Fruit fly (Drosophila melanogaster) whole organism, pupa: ENCODE measurements around the gene Pus7.

ENCODE experiments used
- CG10348 ChIP-seq: fragments of 200-800 bp; sonication (Bioruptor generic); IDR thresholded peaks from 2 replicates; pipeline ENCODE4 v1.3.6; 2022; ENCODE audit warnings: missing biosample characterization, missing genetic modification characterization
- CG12605 ChIP-seq: fragments of 200-800 bp; sonication (Bioruptor generic); IDR thresholded peaks from 2 replicates; pipeline ENCODE4 v1.3.6; 2022; ENCODE audit warnings: missing biosample characterization, missing genetic modification characterization
- CG13204 ChIP-seq: fragments of 200-800 bp; sonication (Bioruptor generic); optimal IDR thresholded peaks from 2 replicates; lab custom pipeline; 2018; ENCODE audit warnings: missing biosample characterization, mild to moderate bottlenecking, missing genetic modification characterization, moderate library complexity
- CG14655 ChIP-seq: fragments of 200-800 bp; sonication (Bioruptor generic); optimal IDR thresholded peaks from 3 replicates; lab custom pipeline; 2017; ENCODE audit warnings: mild to moderate bottlenecking, missing biosample characterization, missing genetic modification reagents, missing genetic modification characterization
- CG15710 ChIP-seq: fragments of 200-800 bp; sonication (Bioruptor generic); optimal IDR thresholded peaks from 2 replicates; lab custom pipeline; 2018; ENCODE audit warnings: missing biosample characterization, mild to moderate bottlenecking, missing genetic modification characterization, moderate library complexity
- CG17806 ChIP-seq: fragments of 200-800 bp; sonication (Bioruptor generic); optimal IDR thresholded peaks from 2 replicates; lab custom pipeline; 2018; ENCODE audit warnings: missing biosample characterization, mild to moderate bottlenecking, missing genetic modification characterization, moderate library complexity
- CG32121 ChIP-seq: fragments of 200-800 bp; sonication (Bioruptor generic); IDR thresholded peaks from 2 replicates; pipeline ENCODE4 v1.3.6; 2022; ENCODE audit warnings: missing biosample characterization, missing genetic modification characterization
- CG34367 ChIP-seq: fragments of 200-800 bp; sonication (Bioruptor generic); optimal IDR thresholded peaks from 2 replicates; lab custom pipeline; 2018; ENCODE audit warnings: missing biosample characterization, mild to moderate bottlenecking, missing genetic modification characterization
- CG4496 ChIP-seq: fragments of 200-800 bp; sonication (Bioruptor generic); IDR thresholded peaks from 3 replicates; pipeline ENCODE4 v1.3.6; 2022; ENCODE audit warnings: missing biosample characterization, missing genetic modification characterization
- CG8159 ChIP-seq: fragments of 200-800 bp; sonication (Bioruptor generic); optimal IDR thresholded peaks from 3 replicates; lab custom pipeline; 2018; ENCODE audit warnings: missing biosample characterization, mild to moderate bottlenecking, missing genetic modification characterization, moderate library complexity
- CG8301 ChIP-seq: fragments of 200-800 bp; sonication (Bioruptor generic); optimal IDR thresholded peaks from 2 replicates; lab custom pipeline; 2018; ENCODE audit warnings: missing biosample characterization, mild to moderate bottlenecking, missing genetic modification characterization
- CG9948 ChIP-seq: fragments of 200-800 bp; sonication (Bioruptor generic); optimal IDR thresholded peaks from 2 replicates; lab custom pipeline; 2018; ENCODE audit warnings: missing biosample characterization, mild to moderate bottlenecking, missing genetic modification characterization, moderate library complexity
- D1 ChIP-seq: fragments of 200-800 bp; sonication (Bioruptor generic); optimal IDR thresholded peaks from 2 replicates; lab custom pipeline; 2018; ENCODE audit warnings: missing biosample characterization, mild to moderate bottlenecking, missing genetic modification characterization, moderate library complexity
- EcR ChIP-seq: fragments of 200-800 bp; sonication (Bioruptor generic); optimal IDR thresholded peaks from 3 replicates; lab custom pipeline; 2019; ENCODE audit warnings: missing biosample characterization, missing genetic modification characterization, mild to moderate bottlenecking, moderate library complexity, missing genetic modification reagents
- Ets98B ChIP-seq: fragments of 200-800 bp; sonication (Bioruptor generic); IDR thresholded peaks from 2 replicates; pipeline ENCODE4 v1.3.6; 2022; ENCODE audit warnings: missing biosample characterization, missing genetic modification characterization
- Pif1A ChIP-seq: fragments of 200-800 bp; sonication (Bioruptor generic); optimal IDR thresholded peaks from 3 replicates; lab custom pipeline; 2016; ENCODE audit warnings: missing biosample characterization, missing genetic modification characterization
- Pif1B ChIP-seq: fragments of 200-800 bp; sonication (Bioruptor generic); optimal IDR thresholded peaks from 3 replicates; lab custom pipeline; 2016; ENCODE audit warnings: missing biosample characterization, missing genetic modification characterization
- Snoo ChIP-seq: fragments of 200-800 bp; sonication (Bioruptor generic); optimal IDR thresholded peaks from 3 replicates; lab custom pipeline; 2017; ENCODE audit warnings: missing biosample characterization, mild to moderate bottlenecking, missing genetic modification characterization, inconsistent platforms
- fd96Ca ChIP-seq: fragments of 200-800 bp; sonication (Bioruptor generic); IDR thresholded peaks from 3 replicates; pipeline ENCODE4 v1.3.6; 2022; ENCODE audit warnings: missing biosample characterization, missing genetic modification characterization
- gl ChIP-seq: fragments of 200-800 bp; sonication (Bioruptor generic); optimal IDR thresholded peaks from 2 replicates; lab custom pipeline; 2018; ENCODE audit warnings: missing biosample characterization, mild to moderate bottlenecking, missing genetic modification characterization
- rn ChIP-seq: fragments of 200-800 bp; sonication (Bioruptor generic); IDR thresholded peaks from 2 replicates; pipeline ENCODE4 v1.3.6; 2022; ENCODE audit warnings: missing biosample characterization, missing genetic modification characterization

Pus7 gene

dm6 chr3L:8509567-8510109 lies at the start of gene Pus7, which contains the start of gene ZC3H3:
Gene Pus7, plus strand, starts transcription at chr3L:8510003.
Gene ZC3H3, minus strand, starts transcription at chr3L:8509763.
- TF ChIP-seq EcR (no peak), Ets98B (GFP tag; lab: Robert Waterston, UW) (no peak), CG17806 (tag; lab: Kevin White, UChicago) (peak; percentile 7), CG8159 (tag; lab: Kevin White, UChicago) (peak; percentile 55), Pif1A (no peak), CG14655 (GFP tag; lab: Kevin White, UChicago) (no peak), CG8301 (no peak), CG34367 (tag; lab: Kevin White, UChicago) (no peak), Pif1B (GFP tag; lab: Kevin White, UChicago) (no peak)

dm6 chr3L:8460050-8460878 lies 49.5 kb upstream of the Pus7 start:
- TF ChIP-seq D1 (tag; lab: Kevin White, UChicago) (no peak), CG4496 (GFP tag; lab: Robert Waterston, UW) (peak; percentile 40; the same call in 1 of the 3 replicates), CG34367 (tag; lab: Kevin White, UChicago) (peak; percentile 11), CG32121 (GFP tag; lab: Robert Waterston, UW) (no peak), CG14655 (GFP tag; lab: Kevin White, UChicago) (peak; percentile 40), Snoo (tag; lab: Kevin White, UChicago) (peak; percentile 8), CG8301 (peak; percentile 19), CG10348 (no peak), CG13204 (GFP tag; lab: Kevin White, UChicago) (peak; percentile 79), CG8159 (tag; lab: Kevin White, UChicago) (peak; percentile 52), fd96Ca (no peak; the same call in 2 of the 3 replicates), CG15710 (peak; percentile 26), CG9948 (tag; lab: Kevin White, UChicago) (peak; percentile 37), rn (GFP tag; lab: Robert Waterston, UW) (no peak), gl (tag; lab: Kevin White, UChicago) (no peak), EcR (peak; percentile 67), CG17806 (tag; lab: Kevin White, UChicago) (peak; percentile 15), CG12605 (GFP tag; lab: Robert Waterston, UW) (no peak), Ets98B (GFP tag; lab: Robert Waterston, UW) (peak; percentile 33; the same call in 1 of the 2 replicates), Pif1B (GFP tag; lab: Kevin White, UChicago) (no peak), Pif1A (peak; percentile 41)

- no peak for TF ChIP-seq fd96Ca
- peak; percentile 45 for TF ChIP-seq CG9948 (tag; lab: Kevin White, UChicago)
- no peak for TF ChIP-seq D1 (tag; lab: Kevin White, UChicago)
- TF ChIP-seq Pif1B (GFP tag; lab: Kevin White, UChicago) = peak; percentile 53
- TF ChIP-seq CG34367 (tag; lab: Kevin White, UChicago) = peak; percentile 6
- peak; percentile 35 for TF ChIP-seq CG17806 (tag; lab: Kevin White, UChicago)
- peak; percentile 47 for TF ChIP-seq CG15710
- TF ChIP-seq CG12605 (GFP tag; lab: Robert Waterston, UW) = no peak
- no peak for TF ChIP-seq EcR
- no peak for TF ChIP-seq CG13204 (GFP tag; lab: Kevin White, UChicago)
- TF ChIP-seq Snoo (tag; lab: Kevin White, UChicago) = no peak
- TF ChIP-seq rn (GFP tag; lab: Robert Waterston, UW) = no peak
- TF ChIP-seq CG14655 (GFP tag; lab: Kevin White, UChicago) = no peak
- TF ChIP-seq CG8301 = no peak
- no peak for TF ChIP-seq gl (tag; lab: Kevin White, UChicago)
- no peak for TF ChIP-seq CG32121 (GFP tag; lab: Robert Waterston, UW)
- no peak for TF ChIP-seq Ets98B (GFP tag; lab: Robert Waterston, UW)
- peak; percentile 67 for TF ChIP-seq CG8159 (tag; lab: Kevin White, UChicago)
- TF ChIP-seq Pif1A = no peak
- TF ChIP-seq CG4496 (GFP tag; lab: Robert Waterston, UW) = no peak
- no peak for TF ChIP-seq CG10348
- TF ChIP-seq, all 21 proteins: peak for 6
Observed at dm6 chr3L:8461229-8462004, 48.4 kb upstream of the Pus7 start.

dm6 chr3L:8480944-8481343 lies 28.9 kb upstream of the Pus7 start:
- no peak for TF ChIP-seq fd96Ca
- no peak for TF ChIP-seq CG13204 (GFP tag; lab: Kevin White, UChicago)
- no peak for TF ChIP-seq CG17806 (tag; lab: Kevin White, UChicago)
- TF ChIP-seq CG9948 (tag; lab: Kevin White, UChicago) = no peak
- TF ChIP-seq Snoo (tag; lab: Kevin White, UChicago) = no peak
- TF ChIP-seq, all 21 proteins: peak for 0

- peak; percentile 40 for TF ChIP-seq EcR
- TF ChIP-seq CG32121 (GFP tag; lab: Robert Waterston, UW) = peak; percentile 75
- TF ChIP-seq CG8301 = peak; percentile 68
- TF ChIP-seq Pif1B (GFP tag; lab: Kevin White, UChicago) = peak; percentile 68
- TF ChIP-seq CG34367 (tag; lab: Kevin White, UChicago) = peak; percentile 63
- TF ChIP-seq CG12605 (GFP tag; lab: Robert Waterston, UW) = peak; percentile 65; the same call in 1 of the 2 replicates
- peak; percentile 69 for TF ChIP-seq CG17806 (tag; lab: Kevin White, UChicago)
- TF ChIP-seq CG8159 (tag; lab: Kevin White, UChicago) = peak; percentile 64
- TF ChIP-seq CG14655 (GFP tag; lab: Kevin White, UChicago) = no peak
- TF ChIP-seq D1 (tag; lab: Kevin White, UChicago) = no peak
- peak; percentile 53 for TF ChIP-seq CG9948 (tag; lab: Kevin White, UChicago)
- TF ChIP-seq CG15710 = peak; percentile 60
- TF ChIP-seq CG4496 (GFP tag; lab: Robert Waterston, UW) = peak; percentile 86
- no peak for TF ChIP-seq Pif1A
- peak; percentile 56 for TF ChIP-seq Snoo (tag; lab: Kevin White, UChicago)
- no peak for TF ChIP-seq CG10348
- no peak for TF ChIP-seq gl (tag; lab: Kevin White, UChicago)
- peak; percentile 48; the same call in 2 of the 3 replicates for TF ChIP-seq fd96Ca
- TF ChIP-seq rn (GFP tag; lab: Robert Waterston, UW) = no peak
- TF ChIP-seq Ets98B (GFP tag; lab: Robert Waterston, UW) = peak; percentile 81
- no peak for TF ChIP-seq CG13204 (GFP tag; lab: Kevin White, UChicago)
Observed at dm6 chr3L:8506975-8507441, 2.8 kb upstream of the Pus7 start, which contains the start of gene CG43163. Gene CG43163, minus strand, starts transcription at chr3L:8507146.
